Fruit fly (Drosophila melanogaster) whole organism, embryonic: ENCODE data around the gene nwk.
A peak's percentile ranks its signal among the peaks of the same experiment; 100 is the strongest.

ENCODE experiments used
- Antp ChIP-seq: fragments of 200-800 bp; sonication (Bioruptor generic); optimal IDR thresholded peaks from 3 replicates; lab custom pipeline; 2016; ENCODE audit warnings: missing biosample characterization, missing genetic modification characterization
- CG11456 ChIP-seq: fragments of 200-800 bp; sonication (Bioruptor generic); IDR thresholded peaks from 3 replicates; pipeline ENCODE4 v1.3.6; 2022; ENCODE audit warnings: missing biosample characterization, missing genetic modification characterization
- CG13287 ChIP-seq: fragments of 200-800 bp; sonication (Bioruptor generic); IDR thresholded peaks from 2 replicates; pipeline ENCODE4 v1.3.6; 2022; ENCODE audit warnings: missing biosample characterization, missing genetic modification characterization; ENCODE audit not compliant: partially characterized antibody
- CG2199 ChIP-seq: fragments of 200-800 bp; sonication (Bioruptor generic); IDR thresholded peaks from 3 replicates; pipeline ENCODE4 v1.3.6; 2022; ENCODE audit warnings: missing biosample characterization, missing genetic modification characterization
- CG2889 ChIP-seq: fragments of 200-800 bp; sonication (Bioruptor generic); IDR thresholded peaks from 3 replicates; pipeline ENCODE4 v1.3.6; 2022; ENCODE audit warnings: missing biosample characterization, missing genetic modification characterization
- CG3163 ChIP-seq: fragments of 200-800 bp; sonication (Bioruptor generic); optimal IDR thresholded peaks from 3 replicates; lab custom pipeline; 2016; ENCODE audit warnings: missing biosample characterization, missing genetic modification characterization
- CG32772 ChIP-seq: fragments of 200-800 bp; sonication (Bioruptor generic); IDR thresholded peaks from 2 replicates; pipeline ENCODE4 v1.3.6; 2022; ENCODE audit warnings: missing biosample characterization, missing genetic modification characterization
- CG33213 ChIP-seq: fragments of 200-800 bp; sonication (Bioruptor generic); optimal IDR thresholded peaks from 3 replicates; lab custom pipeline; 2016; ENCODE audit warnings: missing biosample characterization, missing genetic modification characterization
- CG4360 ChIP-seq: fragments of 200-800 bp; sonication (Bioruptor generic); IDR thresholded peaks from 2 replicates; pipeline ENCODE4 v1.3.6; 2022; ENCODE audit warnings: missing biosample characterization, missing genetic modification characterization
- CG4707 ChIP-seq: fragments of 200-800 bp; sonication (Bioruptor generic); optimal IDR thresholded peaks from 2 replicates; lab custom pipeline; 2018; ENCODE audit warnings: missing biosample characterization, mild to moderate bottlenecking, missing genetic modification characterization, moderate library complexity
- CG6683 ChIP-seq: fragments of 200-800 bp; sonication (Bioruptor generic); optimal IDR thresholded peaks from 2 replicates; lab custom pipeline; 2017; ENCODE audit warnings: missing biosample characterization, mild to moderate bottlenecking, missing genetic modification characterization, missing genetic modification reagents
- CG7928 ChIP-seq: fragments of 200-800 bp; sonication (Bioruptor generic); optimal IDR thresholded peaks from 2 replicates; lab custom pipeline; 2017; ENCODE audit warnings: missing biosample characterization, mild to moderate bottlenecking, missing genetic modification characterization
- CG8281 ChIP-seq: fragments of 200-800 bp; sonication (Bioruptor generic); optimal IDR thresholded peaks from 2 replicates; lab custom pipeline; 2018; ENCODE audit warnings: missing biosample characterization, mild to moderate bottlenecking, missing genetic modification characterization, moderate library complexity
- CG8478 ChIP-seq: fragments of >200 bp; optimal IDR thresholded peaks from 2 replicates; lab custom pipeline; 2018
- Camta ChIP-seq: fragments of 200-800 bp; sonication (Bioruptor generic); optimal IDR thresholded peaks from 2 replicates; lab custom pipeline; 2016; ENCODE audit warnings: missing biosample characterization, missing genetic modification characterization
- D ChIP-seq, 2 experiments: fragments of 200-800 bp in 1 of 2; fragments of >200 bp in 1 of 2; sonication (Bioruptor generic) in 1 of 2; optimal IDR thresholded peaks; 2 replicates in 1 of 2; 3 replicates in 1 of 2; lab custom pipeline; 2017; ENCODE audit warnings: mild to moderate bottlenecking in 1 of 2, missing biosample characterization in 1 of 2, missing genetic modification characterization in 1 of 2, missing genetic modification reagents in 1 of 2
- Dll ChIP-seq: fragments of 200-800 bp; sonication (Bioruptor generic); IDR thresholded peaks from 4 replicates; pipeline ENCODE4 v1.3.6; 2022; ENCODE audit warnings: missing biosample characterization, missing genetic modification characterization; ENCODE audit not compliant: partially characterized antibody
- Doc3 ChIP-seq: fragments of 200-800 bp; sonication (Bioruptor generic); IDR thresholded peaks from 3 replicates; pipeline ENCODE4 v1.3.6; 2022; ENCODE audit warnings: missing biosample characterization, missing genetic modification characterization; ENCODE audit not compliant: partially characterized antibody
- Ets97D ChIP-seq: fragments of 200-800 bp; sonication (Bioruptor generic); optimal IDR thresholded peaks from 3 replicates; lab custom pipeline; 2016; ENCODE audit warnings: missing biosample characterization, missing genetic modification characterization
- GATAe ChIP-seq: fragments of 200-800 bp; sonication (Bioruptor generic); conservative IDR thresholded peaks from 2 replicates; pipeline ENCODE4 v1.3.6; 2022; ENCODE audit warnings: missing biosample characterization, missing genetic modification characterization
- Hr51 ChIP-seq, 2 experiments: fragments of 200-800 bp; sonication (Bioruptor generic); optimal IDR thresholded peaks; 2 replicates in 1 of 2; 3 replicates in 1 of 2; lab custom pipeline; 2016 to 2018; ENCODE audit warnings: missing biosample characterization in 2 of 2, missing genetic modification characterization in 2 of 2, mild to moderate bottlenecking in 1 of 2, moderate library complexity in 1 of 2
- Lpt ChIP-seq: fragments of >200 bp; optimal IDR thresholded peaks from 2 replicates; lab custom pipeline; 2018; ENCODE audit warnings: missing biosample characterization, missing genetic modification characterization
- Med ChIP-seq: fragments of 200-800 bp; sonication (Bioruptor generic); peaks from one replicate; lab custom pipeline; 2016; ENCODE audit warnings: missing biosample characterization, missing genetic modification characterization, mild to moderate bottlenecking, inconsistent platforms, moderate library complexity
- Mrtf ChIP-seq: fragments of 200-800 bp; sonication (Bioruptor generic); IDR thresholded peaks from 3 replicates; pipeline ENCODE4 v1.3.6; 2022; ENCODE audit warnings: missing biosample characterization, missing genetic modification characterization
- Poxn ChIP-seq: fragments of 200-800 bp; sonication (Bioruptor generic); IDR thresholded peaks from 2 replicates; pipeline ENCODE4 v1.3.6; 2022; ENCODE audit warnings: missing biosample characterization, missing genetic modification characterization
- Rfx ChIP-seq: fragments of 200-800 bp; sonication (Bioruptor generic); IDR thresholded peaks from 2 replicates; pipeline ENCODE4 v1.3.6; 2022; ENCODE audit warnings: missing biosample characterization, missing genetic modification characterization
- Taf1 ChIP-seq: fragments of 200-800 bp; sonication (Bioruptor generic); IDR thresholded peaks from 2 replicates; pipeline ENCODE4 v1.3.6; 2022; ENCODE audit warnings: missing biosample characterization, missing genetic modification characterization
- ato ChIP-seq: fragments of 200-800 bp; sonication (Bioruptor generic); IDR thresholded peaks from 2 replicates; pipeline ENCODE4 v1.3.6; 2022; ENCODE audit warnings: missing biosample characterization, missing genetic modification characterization; ENCODE audit not compliant: partially characterized antibody
- crol ChIP-seq: fragments of 200-800 bp; sonication (Bioruptor generic); IDR thresholded peaks from 2 replicates; pipeline ENCODE4 v1.3.6; 2022; ENCODE audit warnings: missing biosample characterization, missing genetic modification characterization
- dmrt11E ChIP-seq: fragments of 200-800 bp; sonication (Bioruptor generic); optimal IDR thresholded peaks from 3 replicates; lab custom pipeline; 2018; ENCODE audit warnings: missing biosample characterization, mild to moderate bottlenecking, missing genetic modification characterization, moderate library complexity
- dmrt99B ChIP-seq: fragments of 200-800 bp; sonication (Bioruptor generic); optimal IDR thresholded peaks from 2 replicates; lab custom pipeline; 2018; ENCODE audit warnings: missing biosample characterization, mild to moderate bottlenecking, missing genetic modification characterization, moderate library complexity
- ems ChIP-seq: fragments of 200-800 bp; sonication (Bioruptor generic); optimal IDR thresholded peaks from 3 replicates; lab custom pipeline; 2016; ENCODE audit warnings: missing biosample characterization, missing genetic modification characterization
- eve ChIP-seq, 2 experiments: fragments of >200 bp; optimal IDR thresholded peaks; 2 replicates each; lab custom pipeline; 2017; ENCODE audit warnings: missing biosample characterization in 2 of 2, missing genetic modification characterization in 2 of 2
- fd96Cb ChIP-seq: fragments of 200-800 bp; sonication (Bioruptor generic); optimal IDR thresholded peaks from 2 replicates; lab custom pipeline; 2018; ENCODE audit warnings: missing biosample characterization, mild to moderate bottlenecking, missing genetic modification characterization, moderate library complexity
- jigr1 ChIP-seq: fragments of 200-800 bp; sonication (Bioruptor generic); IDR thresholded peaks from 3 replicates; pipeline ENCODE4 v1.3.6; 2022; ENCODE audit warnings: missing biosample characterization, missing genetic modification characterization
- ken ChIP-seq: fragments of 200-800 bp; sonication (Bioruptor generic); IDR thresholded peaks from 3 replicates; pipeline ENCODE4 v1.3.6; 2022; ENCODE audit warnings: missing biosample characterization, missing genetic modification characterization
- knrl ChIP-seq: fragments of 200-800 bp; sonication (Bioruptor generic); IDR thresholded peaks from 3 replicates; pipeline ENCODE4 v1.3.6; 2022; ENCODE audit warnings: missing biosample characterization, missing genetic modification characterization; ENCODE audit not compliant: partially characterized antibody
- lov ChIP-seq, 2 experiments: fragments of 200-800 bp in 1 of 2; fragments of >200 bp in 1 of 2; sonication (Bioruptor generic) in 1 of 2; IDR thresholded peaks in 1 of 2; optimal IDR thresholded peaks in 1 of 2; 2 replicates in 1 of 2; 3 replicates in 1 of 2; pipeline versions ENCODE4 v1.3.6 to Lab custom; 2017 to 2022; ENCODE audit warnings: missing biosample characterization in 1 of 2, missing genetic modification characterization in 1 of 2
- luna ChIP-seq: fragments of 200-800 bp; sonication (Bioruptor generic); optimal IDR thresholded peaks from 2 replicates; lab custom pipeline; 2016; ENCODE audit warnings: missing biosample characterization, missing genetic modification characterization
- nau ChIP-seq: fragments of 200-800 bp; sonication (Bioruptor generic); optimal IDR thresholded peaks from 3 replicates; lab custom pipeline; 2017; ENCODE audit warnings: missing biosample characterization, mild to moderate bottlenecking, missing genetic modification characterization, missing genetic modification reagents
- nmo ChIP-seq: fragments of 200-800 bp; sonication (Bioruptor generic); optimal IDR thresholded peaks from 2 replicates; lab custom pipeline; 2018; ENCODE audit warnings: missing biosample characterization, mild to moderate bottlenecking, missing genetic modification characterization, moderate library complexity
- p53 ChIP-seq: fragments of 200-800 bp; sonication (Bioruptor generic); optimal IDR thresholded peaks from 2 replicates; lab custom pipeline; 2016; ENCODE audit warnings: missing biosample characterization, missing genetic modification characterization
- pum ChIP-seq: fragments of 200-800 bp; sonication (Bioruptor generic); optimal IDR thresholded peaks from 2 replicates; lab custom pipeline; 2016; ENCODE audit warnings: missing biosample characterization, missing genetic modification characterization
- ranshi ChIP-seq: fragments of 200-800 bp; sonication (Bioruptor generic); IDR thresholded peaks from 2 replicates; pipeline ENCODE4 v1.3.6; 2022; ENCODE audit warnings: missing biosample characterization, missing genetic modification characterization
- sima ChIP-seq: fragments of 200-800 bp; sonication (Bioruptor generic); optimal IDR thresholded peaks from 2 replicates; lab custom pipeline; 2016; ENCODE audit warnings: missing biosample characterization, missing genetic modification characterization
- tio ChIP-seq: fragments of 200-800 bp; sonication (Bioruptor generic); optimal IDR thresholded peaks from 2 replicates; lab custom pipeline; 2017; ENCODE audit warnings: missing biosample characterization, missing genetic modification characterization, inconsistent platforms
- tll ChIP-seq, 2 experiments: fragments of 200-800 bp in 1 of 2; fragments of >200 bp in 1 of 2; sonication (Bioruptor generic) in 1 of 2; optimal IDR thresholded peaks; 2 replicates each; lab custom pipeline; 2017 to 2019; ENCODE audit warnings: missing biosample characterization in 2 of 2, missing genetic modification characterization in 2 of 2, mild to moderate bottlenecking in 1 of 2, moderate library complexity in 1 of 2
- vfl ChIP-seq: fragments of 200-800 bp; sonication (Bioruptor generic); optimal IDR thresholded peaks from 2 replicates; lab custom pipeline; 2016; ENCODE audit warnings: missing biosample characterization, missing genetic modification characterization

nwk gene

DNA sequence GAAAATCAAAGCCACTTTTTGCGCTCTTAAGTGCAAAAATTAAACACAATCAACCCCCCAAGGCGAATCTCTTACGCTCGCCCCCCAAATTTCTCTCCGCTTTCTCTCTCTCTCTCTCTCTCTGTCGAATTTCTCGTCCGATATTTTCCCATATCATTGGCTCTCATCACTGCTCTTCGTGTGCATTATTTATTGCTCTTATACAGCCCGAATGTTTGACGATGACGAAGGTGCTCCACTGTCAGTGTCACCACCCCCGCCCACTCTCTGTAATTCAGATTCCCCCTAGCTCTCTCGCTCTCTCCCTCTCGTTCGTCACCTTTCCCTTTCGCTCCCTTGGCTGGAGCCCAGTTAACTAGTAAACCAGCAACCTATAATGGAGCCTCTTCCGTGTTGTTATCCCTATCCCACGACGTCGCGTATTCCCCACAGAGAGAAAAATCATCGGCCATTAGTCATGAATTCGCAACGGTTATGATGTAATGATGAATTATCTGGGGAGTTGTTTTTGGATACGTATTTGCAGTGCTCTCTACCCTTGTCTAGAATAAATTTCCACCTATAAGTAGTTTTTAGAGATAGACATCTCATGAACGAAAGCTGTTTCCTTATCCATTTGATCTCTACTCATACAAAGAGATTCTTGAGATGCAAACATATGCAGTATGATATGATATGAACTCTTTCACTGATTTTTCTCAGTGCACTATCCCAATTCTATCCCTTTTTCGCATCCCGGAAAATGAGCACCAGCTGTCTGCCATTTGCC is 9.8 kb upstream of the nwk start (continued):
- TF ChIP-seq luna (GFP tag; lab: Kevin White, UChicago) (peak; percentile 66), Rfx (GFP tag; lab: Robert Waterston, UW) (peak; percentile 39; the same call in 1 of the 2 replicates), pum (GFP tag; lab: Kevin White, UChicago) (peak; percentile 31), Camta (GFP tag; lab: Kevin White, UChicago) (peak; percentile 65), vfl (GFP tag; lab: Kevin White, UChicago) (peak; percentile 9), CG4707 (GFP tag; lab: Kevin White, UChicago) (no peak), Dll (GFP tag; lab: Robert Waterston, UW) (no peak), tll (GFP tag; optimal IDR thresholded peaks at IDR 0.05; lab: Kevin White, UChicago) (no peak), fd96Cb (tag; lab: Kevin White, UChicago) (peak; percentile 55), sima (GFP tag; lab: Kevin White, UChicago) (no peak), Hr51 (GFP tag; optimal IDR thresholded peaks at IDR 0.05; lab: Kevin White, UChicago) (peak in 1 of 2 experiments; percentile 59), dmrt99B (tag; lab: Kevin White, UChicago) (peak; percentile 71), CG7928 (GFP tag; lab: Kevin White, UChicago) (no peak), crol (peak; percentile 65; the same call in 1 of the 2 replicates), Ets97D (peak; percentile 23), Poxn (GFP tag; lab: Robert Waterston, UW) (no peak), CG6683 (GFP tag; lab: Kevin White, UChicago) (no peak), Lpt (GFP tag; lab: Kevin White, UChicago) (no peak), D (optimal IDR thresholded peaks at IDR 0.05; lab: Kevin White, UChicago) (no peak), D (GFP tag; optimal IDR thresholded peaks at IDR 0.05; lab: Kevin White, UChicago) (peak; percentile 50), Med (peak; percentile 88), CG8478 (no peak), GATAe (GFP tag; lab: Robert Waterston, UW) (no peak), Mrtf (GFP tag; lab: Robert Waterston, UW) (0 out of 3 replicates have a peak, but pooled peaks have one; percentile 4), tio (GFP tag; lab: Kevin White, UChicago) (peak; percentile 59), ken (GFP tag; lab: Robert Waterston, UW) (no peak), p53 (GFP tag; lab: Kevin White, UChicago) (peak; percentile 27), CG11456 (GFP tag; lab: Robert Waterston, UW) (peak; percentile 66; the same call in 2 of the 3 replicates), ems (peak; percentile 33), Antp (peak; percentile 62), nau (GFP tag; lab: Kevin White, UChicago) (peak; percentile 23), CG2199 (no peak), CG13287 (GFP tag; lab: Robert Waterston, UW) (no peak), eve (GFP tag; optimal IDR thresholded peaks at IDR 0.05; lab: Kevin White, UChicago) (peak in 1 of 2 experiments; percentile 86), knrl (GFP tag; lab: Robert Waterston, UW) (no peak), CG8281 (tag; lab: Kevin White, UChicago) (peak; percentile 13), lov (optimal IDR thresholded peaks at IDR 0.05; lab: Kevin White, UChicago) (no peak), lov (GFP tag; IDR thresholded peaks at IDR 0.05; lab: Robert Waterston, UW) (no peak), ranshi (no peak), ato (no peak), CG4360 (GFP tag; lab: Robert Waterston, UW) (no peak), Taf1 (GFP tag; lab: Robert Waterston, UW) (no peak), nmo (GFP tag; lab: Kevin White, UChicago) (peak; percentile 55), CG2889 (no peak), CG32772 (GFP tag; lab: Robert Waterston, UW) (no peak), dmrt11E (peak; percentile 36), Doc3 (GFP tag; lab: Robert Waterston, UW) (no peak), CG33213 (peak; percentile 3), jigr1 (no peak), CG3163 (peak; percentile 67)
